Fruit fly (Drosophila melanogaster): Measurements from ENCODE around the gene superdeath.

DNA sequence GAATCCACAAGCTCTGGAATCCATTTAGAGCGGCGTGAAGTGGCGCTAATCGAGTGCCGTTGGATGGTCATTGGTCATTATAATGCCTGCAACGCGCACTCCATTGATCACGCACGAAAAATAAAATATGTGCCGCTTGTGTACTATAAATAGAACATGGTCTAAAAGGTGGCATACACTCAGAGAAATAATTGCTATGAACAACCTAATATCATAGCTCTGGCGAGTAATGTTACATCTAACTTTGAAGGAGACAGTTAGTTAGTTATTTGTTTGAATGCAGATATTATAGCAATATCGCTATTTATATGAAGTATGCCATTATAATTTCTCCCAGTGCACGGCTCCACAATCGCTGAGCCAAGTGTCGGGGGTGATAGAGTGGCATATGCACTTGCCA lies 52.5 kb downstream of the superdeath start:
- no peak for TF ChIP-seq lola (GFP tag; optimal IDR thresholded peaks at IDR 0.05)
- TF ChIP-seq Myc (optimal IDR thresholded peaks at IDR 0.05) = no peak
- TF ChIP-seq rgr (GFP tag; optimal IDR thresholded peaks at IDR 0.05) = no peak
- no peak for TF ChIP-seq psq (GFP tag; optimal IDR thresholded peaks at IDR 0.05)
- no peak for TF ChIP-seq dmrt93B (GFP tag; optimal IDR thresholded peaks at IDR 0.05)
- TF ChIP-seq Sp1 (GFP tag; optimal IDR thresholded peaks at IDR 0.05) = no peak
- no peak for TF ChIP-seq Rel (GFP tag; optimal IDR thresholded peaks at IDR 0.05)
- no peak for TF ChIP-seq Rel (tag; optimal IDR thresholded peaks at IDR 0.05)

Data from whole organism, wandering third instar larva.